Fruit fly (Drosophila melanogaster) whole organism, prepupa: Measurements from ENCODE around the gene scyl.

Experiments used
- CG11902 ChIP-seq: fragments of 200-800 bp; sonication (Bioruptor generic); optimal IDR thresholded peaks from 3 replicates; lab custom pipeline; 2016; ENCODE audit warnings: missing biosample characterization, missing genetic modification characterization
- CG16779 ChIP-seq: fragments of 200-800 bp; sonication (Bioruptor generic); optimal IDR thresholded peaks from 3 replicates; lab custom pipeline; 2017; ENCODE audit warnings: missing biosample characterization, mild to moderate bottlenecking, missing genetic modification characterization
- CG3919 ChIP-seq: fragments of 200-800 bp; sonication (Bioruptor generic); optimal IDR thresholded peaks from 3 replicates; lab custom pipeline; 2016; ENCODE audit warnings: missing biosample characterization, missing genetic modification characterization
- CG6163 ChIP-seq: fragments of 200-800 bp; sonication (Bioruptor generic); IDR thresholded peaks from 3 replicates; pipeline ENCODE4 v1.3.6; 2022; ENCODE audit warnings: missing biosample characterization, missing genetic modification characterization
- CG6792 ChIP-seq: fragments of 200-800 bp; sonication (Bioruptor generic); optimal IDR thresholded peaks from 3 replicates; lab custom pipeline; 2016; ENCODE audit warnings: missing biosample characterization, missing genetic modification characterization
- CG6854 ChIP-seq: fragments of 200-800 bp; sonication (Bioruptor generic); optimal IDR thresholded peaks from 2 replicates; lab custom pipeline; 2017; ENCODE audit warnings: missing biosample characterization, mild to moderate bottlenecking, missing genetic modification characterization
- CG9139 ChIP-seq: fragments of 200-800 bp; sonication (Bioruptor generic); optimal IDR thresholded peaks from 3 replicates; lab custom pipeline; 2017; ENCODE audit warnings: missing biosample characterization, mild to moderate bottlenecking, missing genetic modification characterization
- Ets21C ChIP-seq: fragments of 200-800 bp; sonication (Bioruptor generic); optimal IDR thresholded peaks from 3 replicates; lab custom pipeline; 2016; ENCODE audit warnings: missing biosample characterization, missing genetic modification characterization
- Ets96B ChIP-seq: fragments of 200-800 bp; optimal IDR thresholded peaks from 2 replicates; lab custom pipeline; 2019; ENCODE audit warnings: missing biosample characterization, mild to moderate bottlenecking, missing genetic modification characterization, moderate library complexity
- Hr39 ChIP-seq: fragments of 200-800 bp; sonication (Bioruptor generic); optimal IDR thresholded peaks from 2 replicates; lab custom pipeline; 2016; ENCODE audit warnings: missing biosample characterization, missing genetic modification characterization
- Hr4 ChIP-seq: fragments of 200-800 bp; sonication (Bioruptor generic); optimal IDR thresholded peaks from 3 replicates; lab custom pipeline; 2016; ENCODE audit warnings: missing biosample characterization, missing genetic modification characterization
- Sox102F ChIP-seq: fragments of 200-800 bp; sonication (Bioruptor generic); optimal IDR thresholded peaks from 2 replicates; lab custom pipeline; 2016; ENCODE audit warnings: missing biosample characterization, mild to moderate bottlenecking, missing genetic modification characterization
- Sox14 ChIP-seq: fragments of 200-800 bp; sonication (Bioruptor generic); optimal IDR thresholded peaks from 3 replicates; lab custom pipeline; 2016; ENCODE audit warnings: missing biosample characterization, missing genetic modification characterization
- fkh ChIP-seq: fragments of 200-800 bp; sonication (Bioruptor generic); optimal IDR thresholded peaks from 3 replicates; lab custom pipeline; 2017; ENCODE audit warnings: missing biosample characterization, mild to moderate bottlenecking, missing genetic modification characterization, moderate library complexity

dm6 chr3L:11253140-11253539, 1.0 kb downstream of the scyl start:
- TF ChIP-seq CG6163 (peak; percentile 26; the same call in 2 of the 3 replicates), CG6854 (no peak), CG6792 (no peak), CG9139 (GFP tag; lab: Kevin White, UChicago) (no peak), CG3919 (GFP tag; lab: Kevin White, UChicago) (no peak), CG11902 (GFP tag; lab: Kevin White, UChicago) (no peak), Ets96B (tag; lab: Kevin White, UChicago) (no peak), Sox14 (GFP tag; lab: Kevin White, UChicago) (no peak), Hr4 (GFP tag; lab: Kevin White, UChicago) (no peak), Sox102F (no peak), Hr39 (GFP tag; lab: Kevin White, UChicago) (no peak), Ets21C (GFP tag; lab: Kevin White, UChicago) (no peak), fkh (GFP tag; lab: Kevin White, UChicago) (no peak), CG16779 (tag; lab: Kevin White, UChicago) (no peak)
